Fruit fly (Drosophila melanogaster) whole organism, wandering third instar larva: ENCODE measurements around the gene Ifrd1.

ENCODE experiments used
- Abd-B ChIP-seq: fragments of >200 bp; optimal IDR thresholded peaks from 2 replicates; lab custom pipeline; 2017; ENCODE audit warnings: missing biosample characterization, missing genetic modification characterization
- CG32264 ChIP-seq: fragments of 200-800 bp; sonication (Bioruptor generic); optimal IDR thresholded peaks from 2 replicates; lab custom pipeline; 2016; ENCODE audit warnings: missing biosample characterization, missing genetic modification characterization
- CG9705 ChIP-seq: fragments of 200-800 bp; sonication (Bioruptor generic); optimal IDR thresholded peaks from 2 replicates; lab custom pipeline; 2018; ENCODE audit warnings: missing biosample characterization, mild to moderate bottlenecking, missing genetic modification characterization
- CrebA ChIP-seq: fragments of 200-800 bp; sonication (Bioruptor generic); optimal IDR thresholded peaks from 2 replicates; lab custom pipeline; 2016; ENCODE audit warnings: missing biosample characterization, mild to moderate bottlenecking, missing genetic modification characterization, borderline replicate concordance
- Dfd ChIP-seq: fragments of >200 bp; optimal IDR thresholded peaks from 2 replicates; lab custom pipeline; 2017; ENCODE audit warnings: missing biosample characterization, missing genetic modification characterization
- Dif ChIP-seq: fragments of 200-275, 200-300 bp; sonication (Bioruptor generic); optimal IDR thresholded peaks from 2 replicates; lab custom pipeline; 2018; ENCODE audit warnings: missing biosample characterization, missing genetic modification characterization; ENCODE audit not compliant: partially characterized antibody
- GATAd ChIP-seq: sonication (Bioruptor generic); optimal IDR thresholded peaks from 2 replicates; lab custom pipeline; 2016; ENCODE audit warnings: missing biosample characterization, missing genetic modification characterization
- HLH106 ChIP-seq: fragments of 200-800 bp; optimal IDR thresholded peaks from 3 replicates; lab custom pipeline; 2019; ENCODE audit warnings: missing biosample characterization, mild to moderate bottlenecking, missing genetic modification characterization, moderate library complexity
- Hnf4 ChIP-seq: fragments of 200-800 bp; sonication (Bioruptor generic); optimal IDR thresholded peaks from 2 replicates; lab custom pipeline; 2016; ENCODE audit warnings: missing biosample characterization, mild to moderate bottlenecking, missing genetic modification characterization
- Hr78 ChIP-seq: fragments of >200 bp; optimal IDR thresholded peaks from 2 replicates; lab custom pipeline; 2017; ENCODE audit warnings: missing biosample characterization, missing genetic modification characterization
- Hr83 ChIP-seq: fragments of 200-300 bp; sonication (Bioruptor generic); optimal IDR thresholded peaks from 2 replicates; lab custom pipeline; 2016; ENCODE audit warnings: missing biosample characterization, mild to moderate bottlenecking, missing genetic modification characterization, moderate library complexity; ENCODE audit not compliant: poor library complexity, severe bottlenecking
- Jra ChIP-seq: sonication (Bioruptor generic); optimal IDR thresholded peaks from 2 replicates; lab custom pipeline; 2016; ENCODE audit warnings: missing biosample characterization, missing genetic modification characterization
- Mio ChIP-seq: sonication (Bioruptor generic); optimal IDR thresholded peaks from 2 replicates; lab custom pipeline; 2016; ENCODE audit warnings: missing biosample characterization, missing genetic modification characterization
- Myc ChIP-seq: fragments of >200 bp; optimal IDR thresholded peaks from 2 replicates; lab custom pipeline; 2017
- N ChIP-seq: fragments of >200 bp; optimal IDR thresholded peaks from 2 replicates; lab custom pipeline; 2018; ENCODE audit warnings: missing biosample characterization, missing external identifiers, missing genetic modification characterization
- OdsH ChIP-seq: fragments of 200-800 bp; sonication (Bioruptor generic); optimal IDR thresholded peaks from 2 replicates; lab custom pipeline; 2016; ENCODE audit warnings: missing biosample characterization, mild to moderate bottlenecking, missing genetic modification characterization
- Rel ChIP-seq, 2 experiments: fragments of 200-800 bp; sonication (Bioruptor generic) in 1 of 2; optimal IDR thresholded peaks; 2 replicates in 1 of 2; 3 replicates in 1 of 2; lab custom pipeline; 2016 to 2019; ENCODE audit warnings: mild to moderate bottlenecking in 2 of 2, missing biosample characterization in 2 of 2, missing genetic modification characterization in 2 of 2, moderate library complexity in 1 of 2
- Sp1 ChIP-seq: fragments of 200-800 bp; sonication (Bioruptor generic); optimal IDR thresholded peaks from 3 replicates; lab custom pipeline; 2019; ENCODE audit warnings: missing biosample characterization, mild to moderate bottlenecking, missing genetic modification characterization, moderate library complexity
- Vsx2 ChIP-seq: fragments of 200-300, 225-300 bp; sonication (Bioruptor generic); optimal IDR thresholded peaks from 2 replicates; lab custom pipeline; 2018; ENCODE audit warnings: missing biosample characterization, missing genetic modification characterization; ENCODE audit not compliant: partially characterized antibody
- br ChIP-seq: fragments of 200-800 bp; sonication (Bioruptor generic); optimal IDR thresholded peaks from 2 replicates; lab custom pipeline; 2016; ENCODE audit warnings: missing biosample characterization, missing genetic modification characterization
- brk ChIP-seq: fragments of 200-800 bp; sonication (Bioruptor generic); optimal IDR thresholded peaks from 2 replicates; lab custom pipeline; 2016; ENCODE audit warnings: missing biosample characterization, mild to moderate bottlenecking, missing genetic modification characterization
- dl ChIP-seq, 2 experiments: fragments of 175-275, 200-275 bp in 1 of 2; fragments of 200-275 bp in 1 of 2; sonication (Bioruptor generic); optimal IDR thresholded peaks; lab custom pipeline; 2018; ENCODE audit warnings: mild to moderate bottlenecking in 2 of 2, missing biosample characterization in 2 of 2, missing genetic modification characterization in 2 of 2, moderate library complexity in 2 of 2; ENCODE audit not compliant: partially characterized antibody in 2 of 2, insufficient read depth in 1 of 2
- dmrt93B ChIP-seq: fragments of 200-800 bp; sonication (Bioruptor generic); optimal IDR thresholded peaks from 2 replicates; lab custom pipeline; 2018; ENCODE audit warnings: missing biosample characterization, mild to moderate bottlenecking, missing genetic modification characterization
- dsf ChIP-seq: sonication (Bioruptor generic); optimal IDR thresholded peaks from 2 replicates; lab custom pipeline; 2016; ENCODE audit warnings: missing biosample characterization, missing genetic modification characterization, borderline replicate concordance
- ey ChIP-seq: fragments of 200-800 bp; sonication (Bioruptor generic); optimal IDR thresholded peaks from 2 replicates; lab custom pipeline; 2016; ENCODE audit warnings: missing biosample characterization, missing genetic modification characterization
- foxo ChIP-seq, 2 experiments: fragments of 200-800 bp; sonication (Bioruptor generic); optimal IDR thresholded peaks; 2 replicates in 1 of 2; 3 replicates in 1 of 2; lab custom pipeline; 2016 to 2017; ENCODE audit warnings: missing biosample characterization in 2 of 2, missing genetic modification characterization in 2 of 2
- fru ChIP-seq: fragments of 200-800 bp; sonication (Bioruptor generic); optimal IDR thresholded peaks from 3 replicates; lab custom pipeline; 2016; ENCODE audit warnings: missing biosample characterization, mild to moderate bottlenecking, missing genetic modification characterization
- h ChIP-seq: fragments of 200-800 bp; sonication (Bioruptor generic); optimal IDR thresholded peaks from 3 replicates; lab custom pipeline; 2016; ENCODE audit warnings: missing biosample characterization, mild to moderate bottlenecking, missing genetic modification characterization
- jim ChIP-seq: fragments of 175-275, 200-325 bp; sonication (Bioruptor generic); optimal IDR thresholded peaks from 2 replicates; lab custom pipeline; 2016; ENCODE audit warnings: missing biosample characterization, mild to moderate bottlenecking, missing genetic modification characterization
- lola ChIP-seq: fragments of >200 bp; optimal IDR thresholded peaks from 2 replicates; lab custom pipeline; 2017; ENCODE audit warnings: missing biosample characterization, missing genetic modification characterization
- pan ChIP-seq: fragments of >200 bp; optimal IDR thresholded peaks from 2 replicates; lab custom pipeline; 2017
- psq ChIP-seq: fragments of 200-800 bp; sonication (Bioruptor generic); optimal IDR thresholded peaks from 3 replicates; lab custom pipeline; 2017; ENCODE audit warnings: missing biosample characterization, mild to moderate bottlenecking, missing genetic modification characterization, moderate library complexity
- rgr ChIP-seq: fragments of 200-800 bp; sonication (Bioruptor generic); optimal IDR thresholded peaks from 3 replicates; lab custom pipeline; 2016; ENCODE audit warnings: missing biosample characterization, mild to moderate bottlenecking, missing genetic modification characterization
- sage ChIP-seq: fragments of 200-800 bp; sonication (Bioruptor generic); optimal IDR thresholded peaks from 2 replicates; lab custom pipeline; 2016; ENCODE audit warnings: missing biosample characterization, mild to moderate bottlenecking, missing genetic modification characterization
- sv ChIP-seq: fragments of 200-800 bp; sonication (Bioruptor generic); optimal IDR thresholded peaks from 3 replicates; lab custom pipeline; 2016; ENCODE audit warnings: missing biosample characterization, missing genetic modification characterization
- tai ChIP-seq: sonication (Bioruptor generic); optimal IDR thresholded peaks from 2 replicates; lab custom pipeline; 2016; ENCODE audit warnings: missing biosample characterization, missing genetic modification characterization
- usp ChIP-seq: fragments of >200 bp; optimal IDR thresholded peaks from 2 replicates; lab custom pipeline; 2017; ENCODE audit warnings: missing biosample characterization, missing genetic modification characterization
- woc ChIP-seq: sonication (Bioruptor generic); optimal IDR thresholded peaks from 2 replicates; lab custom pipeline; 2016; ENCODE audit warnings: missing biosample characterization, mild to moderate bottlenecking, missing genetic modification characterization

Gene Ifrd1

DNA sequence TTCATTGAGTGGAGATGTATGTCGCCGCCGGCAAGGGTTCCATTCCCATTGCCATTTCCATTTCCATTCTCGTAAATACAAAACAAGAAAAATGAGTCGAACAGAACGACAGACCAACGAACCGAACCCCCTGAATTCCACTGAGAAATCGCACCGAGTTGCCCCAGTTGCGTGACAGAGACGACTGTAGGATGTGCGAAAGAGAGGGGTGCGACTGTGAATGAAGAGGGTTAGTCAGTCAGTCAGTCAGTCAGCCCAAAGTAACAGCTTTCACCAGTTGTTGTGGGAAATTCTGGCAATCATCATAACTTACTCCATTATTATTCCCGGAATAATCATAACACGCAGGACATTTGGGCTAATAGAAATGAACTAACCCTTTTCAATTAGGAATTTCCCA lies 24.0 kb upstream of the Ifrd1 start:
- TF ChIP-seq Rel (GFP tag; optimal IDR thresholded peaks at IDR 0.05; lab: Kevin White, UChicago) (no peak), Rel (tag; optimal IDR thresholded peaks at IDR 0.05; lab: Kevin White, UChicago) (no peak), ey (GFP tag; lab: Kevin White, UChicago) (no peak), Abd-B (GFP tag; lab: Kevin White, UChicago) (no peak), dsf (no peak), HLH106 (tag; lab: Kevin White, UChicago) (no peak), Sp1 (no peak), brk (GFP tag; lab: Kevin White, UChicago) (no peak), Hr78 (GFP tag; lab: Kevin White, UChicago) (no peak), Dif (GFP tag; lab: Kevin White, UChicago) (no peak), CG32264 (GFP tag; lab: Kevin White, UChicago) (no peak), br (GFP tag; lab: Kevin White, UChicago) (no peak), lola (GFP tag; lab: Kevin White, UChicago) (no peak), CG9705 (GFP tag; lab: Kevin White, UChicago) (no peak), sv (GFP tag; lab: Kevin White, UChicago) (no peak), Hnf4 (GFP tag; lab: Kevin White, UChicago) (no peak), Hr83 (GFP tag; lab: Kevin White, UChicago) (no peak)

DNA sequence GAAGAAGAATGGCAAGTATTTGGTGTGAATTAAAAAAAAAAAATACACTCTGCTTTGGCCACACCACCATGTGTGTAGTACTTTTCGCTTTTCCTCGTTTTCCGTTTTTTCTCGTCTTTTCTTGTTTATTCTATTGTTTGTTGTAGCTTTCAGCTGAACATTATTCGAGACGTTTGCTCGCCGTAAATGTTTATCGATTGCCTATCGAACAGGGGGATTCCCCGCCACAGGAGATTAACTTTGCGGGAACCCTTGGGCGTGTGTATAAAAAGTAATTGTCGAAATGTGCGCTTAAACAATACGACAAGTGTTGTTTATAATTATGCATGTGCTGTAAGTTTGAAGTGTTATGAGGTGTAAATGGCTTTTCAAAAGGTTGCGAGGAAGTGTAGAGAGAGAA lies 23.4 kb upstream of the Ifrd1 start:
- no peak for TF ChIP-seq Rel (GFP tag; optimal IDR thresholded peaks at IDR 0.05; lab: Kevin White, UChicago)
- peak; percentile 29 for TF ChIP-seq Rel (tag; optimal IDR thresholded peaks at IDR 0.05; lab: Kevin White, UChicago)
- TF ChIP-seq pan (lab: Kevin White, UChicago) = no peak
- TF ChIP-seq dmrt93B (GFP tag; lab: Kevin White, UChicago) = no peak

DNA sequence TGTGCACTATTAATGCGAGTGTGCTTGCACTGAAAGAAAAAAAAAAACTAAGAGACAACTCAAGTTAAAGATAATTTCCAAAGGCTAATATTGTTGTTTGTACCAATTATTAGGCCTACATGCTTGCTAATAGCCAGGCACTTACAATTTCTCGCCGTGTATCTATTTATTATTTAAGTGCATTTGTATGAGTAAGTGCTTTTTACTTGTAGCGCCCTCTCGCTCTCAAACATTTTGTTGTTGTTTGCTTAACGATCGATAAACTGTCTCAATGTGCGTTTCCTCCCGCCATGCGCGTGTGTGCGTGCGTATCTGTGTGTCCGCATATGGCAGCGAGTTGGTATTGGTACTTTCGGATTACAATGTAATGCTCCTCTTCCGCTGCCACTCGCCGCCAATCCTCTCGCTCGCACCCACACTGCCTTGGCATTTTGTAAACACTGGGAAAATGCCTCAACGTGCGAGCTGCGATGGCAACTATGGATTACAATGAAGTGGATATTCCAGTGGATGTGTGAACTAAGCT lies 22.8 kb upstream of the Ifrd1 start:
- TF ChIP-seq Sp1 (no peak), CG32264 (GFP tag; lab: Kevin White, UChicago) (no peak), psq (GFP tag; lab: Kevin White, UChicago) (no peak), sage (GFP tag; lab: Kevin White, UChicago) (no peak), Myc (lab: Kevin White, UChicago) (no peak), Hr83 (GFP tag; lab: Kevin White, UChicago) (no peak), Rel (GFP tag; optimal IDR thresholded peaks at IDR 0.05; lab: Kevin White, UChicago) (no peak), Rel (tag; optimal IDR thresholded peaks at IDR 0.05; lab: Kevin White, UChicago) (no peak), brk (GFP tag; lab: Kevin White, UChicago) (no peak), N (GFP tag; lab: Kevin White, UChicago) (no peak), Jra (GFP tag; lab: Kevin White, UChicago) (no peak), h (peak; percentile 39), tai (GFP tag; lab: Kevin White, UChicago) (no peak), ey (GFP tag; lab: Kevin White, UChicago) (peak; percentile 6), GATAd (no peak), Mio (GFP tag; lab: Kevin White, UChicago) (no peak), Dfd (GFP tag; lab: Kevin White, UChicago) (no peak), dl (GFP tag; optimal IDR thresholded peaks at IDR 0.05; lab: Kevin White, UChicago; ENCODE audit: insufficient read depth in 1 of 2, partially characterized antibody in 2 of 2) (no peak), Abd-B (GFP tag; lab: Kevin White, UChicago) (no peak), foxo (GFP tag; optimal IDR thresholded peaks at IDR 0.05; lab: Kevin White, UChicago) (peak in 1 of 2 experiments; percentile 40), sv (GFP tag; lab: Kevin White, UChicago) (peak; percentile 80), OdsH (peak; percentile 23), fru (GFP tag; lab: Kevin White, UChicago) (peak; percentile 47), jim (GFP tag; lab: Kevin White, UChicago) (no peak), Vsx2 (GFP tag; lab: Kevin White, UChicago) (no peak), pan (lab: Kevin White, UChicago) (no peak), Hnf4 (GFP tag; lab: Kevin White, UChicago) (peak; percentile 21), CG9705 (GFP tag; lab: Kevin White, UChicago) (no peak), br (GFP tag; lab: Kevin White, UChicago) (peak; percentile 29), woc (GFP tag; lab: Kevin White, UChicago) (no peak), usp (no peak), rgr (peak; percentile 29), dsf (no peak), Dif (GFP tag; lab: Kevin White, UChicago) (no peak), lola (GFP tag; lab: Kevin White, UChicago) (no peak), dmrt93B (GFP tag; lab: Kevin White, UChicago) (no peak), HLH106 (tag; lab: Kevin White, UChicago) (no peak), CrebA (GFP tag; lab: Kevin White, UChicago) (no peak), Hr78 (GFP tag; lab: Kevin White, UChicago) (no peak)
